Worm (Caenorhabditis elegans) whole organism, L4/young adult: ENCODE results near the gene E02H4.6.

Experiments
- W03F9.2 ChIP-seq: fragments of 150-350 bp; optimal IDR thresholded peaks from 2 replicates; lab custom pipeline; 2014; ENCODE audit warnings: missing biosample characterization, missing genetic modification characterization
- dao-5 ChIP-seq: sonication (generic microtip); optimal IDR thresholded peaks from 2 replicates; lab custom pipeline; 2016; ENCODE audit warnings: missing genotype, missing genetic modification characterization, moderate library complexity, missing compliant biosample characterization
- him-1 ChIP-seq: sonication (generic microtip); optimal IDR thresholded peaks from 2 replicates; lab custom pipeline; 2016; ENCODE audit warnings: missing genotype, missing genetic modification reagents, missing genetic modification characterization, missing compliant biosample characterization

Gene E02H4.6

ce11 chrX:14252042-14252441 is at the start of gene E02H4.6:
E02H4.6 (minus strand) TSS chrX:14252142.
- no peak for TF ChIP-seq him-1 (tag; lab: Kevin White, UChicago)
- TF ChIP-seq W03F9.2, result no peak
- TF ChIP-seq dao-5 (tag; lab: Kevin White, UChicago), result no peak

DNA sequence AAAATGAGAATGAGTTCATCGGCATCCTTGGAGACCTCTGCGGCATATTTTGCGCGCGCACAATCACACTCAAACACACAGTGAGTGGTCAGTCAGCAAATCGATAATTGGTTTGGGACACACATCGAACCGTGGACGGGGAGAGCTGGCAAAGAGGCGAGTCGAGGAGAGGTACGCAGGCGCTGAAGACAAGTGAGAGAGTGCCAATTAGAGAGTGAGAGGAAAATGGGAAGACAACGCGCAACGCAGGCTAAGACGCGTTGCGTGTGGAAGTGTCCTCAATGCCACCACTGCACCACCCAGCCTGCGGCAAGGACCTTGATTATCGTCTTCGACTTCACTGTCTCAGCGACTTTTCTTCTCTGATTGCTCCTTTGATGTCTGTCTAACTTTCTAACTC is 45.3 kb upstream of the E02H4.6 start:
- TF ChIP-seq W03F9.2 (no peak), him-1 (tag; lab: Kevin White, UChicago) (peak; percentile 48), dao-5 (tag; lab: Kevin White, UChicago) (no peak)

DNA sequence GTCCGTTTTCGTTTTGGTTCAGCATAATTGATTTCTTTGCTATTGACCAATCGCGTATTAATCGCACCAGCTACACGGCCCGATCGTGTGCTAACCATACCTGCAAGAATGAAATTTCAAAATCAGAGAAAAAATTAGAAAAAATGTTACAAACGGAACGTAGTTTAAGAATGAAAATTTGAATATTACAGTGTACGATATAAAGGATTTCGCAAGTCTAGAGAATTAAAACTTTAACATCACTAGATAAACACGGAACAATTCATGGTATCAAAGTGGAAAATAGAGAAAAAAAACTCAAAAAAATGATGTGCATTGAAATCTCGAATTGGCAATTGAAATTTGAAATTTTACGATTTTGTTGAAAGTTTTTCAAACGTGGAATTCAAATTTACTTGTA is 44.6 kb upstream of the E02H4.6 start, which contains the start of gene madd-3:
madd-3 (minus strand) TSS at position 101 of the 400 bp plus-strand sequence.
- TF ChIP-seq him-1 (tag; lab: Kevin White, UChicago) (no peak), W03F9.2 (no peak), dao-5 (tag; lab: Kevin White, UChicago) (no peak)

- TF ChIP-seq W03F9.2, result no peak
- no peak for TF ChIP-seq him-1 (tag; lab: Kevin White, UChicago)
- TF ChIP-seq dao-5 (tag; lab: Kevin White, UChicago), result no peak
Observed at ce11 chrX:14292632-14293031, 40.7 kb upstream of the E02H4.6 start.

ce11 chrX:14289993-14290392 is 38.1 kb upstream of the E02H4.6 start:
- TF ChIP-seq him-1 (tag; lab: Kevin White, UChicago), result no peak
- no peak for TF ChIP-seq dao-5 (tag; lab: Kevin White, UChicago)
- no peak for TF ChIP-seq W03F9.2

- TF ChIP-seq W03F9.2, result no peak
- no peak for TF ChIP-seq him-1 (tag; lab: Kevin White, UChicago)
- no peak for TF ChIP-seq dao-5 (tag; lab: Kevin White, UChicago)
Observed at ce11 chrX:14287888-14288287, 35.9 kb upstream of the E02H4.6 start.

- no peak for TF ChIP-seq him-1 (tag; lab: Kevin White, UChicago)
- TF ChIP-seq W03F9.2, result no peak
- TF ChIP-seq dao-5 (tag; lab: Kevin White, UChicago), result no peak
Observed at ce11 chrX:14281526-14281925, 29.6 kb upstream of the E02H4.6 start, which contains the start of gene E02H4.2. E02H4.2 (minus strand) TSS chrX:14281626.

DNA sequence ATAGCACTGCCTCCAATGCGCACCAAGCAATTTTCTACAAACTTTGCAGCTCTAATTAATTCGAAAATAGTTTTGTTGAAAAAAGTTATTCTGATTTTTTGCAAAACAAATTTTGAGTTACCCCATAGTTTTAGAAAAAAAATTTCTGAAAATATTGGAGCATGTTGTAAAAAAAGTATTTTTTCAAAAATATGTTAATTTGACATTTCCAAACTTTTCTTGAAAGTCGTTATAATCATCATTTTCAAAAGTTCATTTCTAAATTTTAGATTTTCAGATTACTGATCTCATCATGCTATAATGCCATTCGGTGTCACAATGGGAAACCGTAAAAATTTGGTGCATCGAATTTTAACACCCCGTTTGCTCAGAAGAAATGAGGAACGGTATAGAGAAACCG is 15.8 kb upstream of the E02H4.6 start, which contains the start of gene del-1:
del-1 (plus strand) TSS at position 301 of the 400 bp plus-strand sequence.
- TF ChIP-seq him-1 (tag; lab: Kevin White, UChicago), result no peak

DNA sequence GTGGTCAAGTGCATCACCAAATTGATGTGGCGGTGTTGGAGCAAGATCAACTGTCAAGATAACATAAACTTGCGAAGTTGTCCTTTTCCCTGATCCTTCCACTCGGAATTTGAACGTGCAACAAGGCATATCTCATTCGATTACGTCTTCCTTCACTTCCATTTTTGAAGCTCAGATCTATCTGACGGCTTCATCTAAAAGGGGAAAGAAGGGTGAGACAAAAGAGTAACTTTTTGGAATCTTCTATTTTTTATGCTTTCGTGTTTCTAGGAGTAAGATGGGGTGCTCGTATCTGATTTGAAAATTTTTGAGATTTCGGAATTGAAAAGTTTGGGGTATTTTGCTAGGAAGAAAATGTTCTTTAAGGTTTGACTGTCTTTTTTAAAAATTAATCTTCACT is 15.2 kb upstream of the E02H4.6 start:
- TF ChIP-seq W03F9.2 (no peak), dao-5 (tag; lab: Kevin White, UChicago) (no peak), him-1 (tag; lab: Kevin White, UChicago) (no peak)

- no peak for TF ChIP-seq dao-5 (tag; lab: Kevin White, UChicago)
- TF ChIP-seq him-1 (tag; lab: Kevin White, UChicago), result no peak
- no peak for TF ChIP-seq W03F9.2
Observed at ce11 chrX:14263473-14263872, 11.5 kb upstream of the E02H4.6 start, which contains the start of gene E02H4.8. E02H4.8 (minus strand) TSS chrX:14263573.

- TF ChIP-seq dao-5 (tag; lab: Kevin White, UChicago) (no peak), him-1 (tag; lab: Kevin White, UChicago) (no peak)
Observed at ce11 chrX:14257661-14258060, 5.7 kb upstream of the E02H4.6 start, which contains the start of gene E02H4.4. E02H4.4 (plus strand) TSS chrX:14257961.

DNA sequence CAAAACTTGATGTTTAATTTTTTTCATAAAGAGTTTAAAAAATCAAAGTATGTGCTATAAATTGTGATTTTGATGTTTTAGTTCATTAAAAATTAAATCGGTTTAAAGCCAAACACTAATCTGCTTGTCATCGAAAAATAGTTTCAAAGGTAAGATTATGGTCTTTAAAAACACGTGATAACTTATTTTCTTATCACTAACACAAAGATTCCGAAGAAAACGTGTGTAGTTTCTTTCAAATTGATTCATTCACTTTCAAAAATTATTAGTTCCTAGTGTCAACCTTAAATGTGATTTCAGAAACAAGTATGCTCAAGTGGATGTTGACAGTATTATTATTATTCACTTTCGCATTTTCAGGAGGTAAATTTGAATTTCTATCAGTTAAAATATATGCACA is 4.0 kb upstream of the E02H4.6 start, which contains the start of gene E02H4.7:
E02H4.7 (plus strand) TSS at position 301 of the 400 bp plus-strand sequence.
- TF ChIP-seq dao-5 (tag; lab: Kevin White, UChicago), result no peak
- no peak for TF ChIP-seq him-1 (tag; lab: Kevin White, UChicago)
- TF ChIP-seq W03F9.2, result no peak

- TF ChIP-seq W03F9.2, result no peak
- no peak for TF ChIP-seq him-1 (tag; lab: Kevin White, UChicago)
- TF ChIP-seq dao-5 (tag; lab: Kevin White, UChicago), result no peak
Observed at ce11 chrX:14255031-14255430, 3.1 kb upstream of the E02H4.6 start, which contains the start of gene E02H4.5. E02H4.5 (minus strand) TSS chrX:14255131.

DNA sequence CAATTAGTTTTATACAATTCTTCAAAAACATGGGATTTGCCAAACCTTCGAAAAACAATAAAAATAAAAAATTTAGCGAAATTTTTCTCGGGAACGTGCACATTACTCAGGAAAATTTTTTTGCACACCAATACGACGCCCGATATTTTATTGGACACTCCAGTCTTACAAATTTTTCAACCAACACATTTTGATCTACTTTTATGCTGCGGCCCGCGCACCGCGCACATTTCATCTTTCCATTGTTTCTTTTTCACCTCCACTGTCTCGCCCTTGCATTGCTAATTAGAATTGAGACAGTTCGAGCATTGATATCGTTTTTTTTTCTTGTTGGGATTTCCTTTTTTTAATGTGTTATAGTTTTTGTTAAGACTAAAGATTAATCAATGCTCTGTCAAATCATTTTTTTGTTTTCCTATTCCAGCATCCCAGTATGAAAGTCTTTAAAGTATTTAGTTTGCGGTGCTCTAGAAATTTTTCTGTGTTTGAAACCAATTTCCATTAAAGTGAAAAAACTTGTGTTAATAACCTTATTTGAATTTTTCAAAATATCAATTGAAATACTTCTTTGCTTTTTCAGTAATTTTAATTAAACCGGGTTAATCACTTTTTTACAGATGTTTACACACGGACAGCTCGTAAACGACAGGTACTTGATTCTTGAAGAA is 4.4 kb downstream of the E02H4.6 start, which contains the start of gene K04C1.5:
K04C1.5 (plus strand) TSS at position 618 of the 668 bp plus-strand sequence.
- no peak for TF ChIP-seq him-1 (tag; lab: Kevin White, UChicago)
- no peak for TF ChIP-seq dao-5 (tag; lab: Kevin White, UChicago)
- no peak for TF ChIP-seq W03F9.2
